Fruit fly (Drosophila melanogaster): ENCODE measurements around the gene CG5645.

CG5645 gene

dm6 chr3L:12124138-12124583 lies 12.3 kb downstream of the CG5645 start (continued):
- TF ChIP-seq CG10565 (GFP tag; optimal IDR thresholded peaks at IDR 0.05) (no peak), CG7372 (GFP tag; IDR thresholded peaks at IDR 0.05) (no peak; the same call in 1 of the 2 replicates), gsb-n (tag; optimal IDR thresholded peaks at IDR 0.05) (no peak), ase (GFP tag; IDR thresholded peaks at IDR 0.05) (no peak), dm (GFP tag; optimal IDR thresholded peaks at IDR 0.05) (peak; percentile 35), Rfx (GFP tag; IDR thresholded peaks at IDR 0.05) (peak; percentile 39; the same call in 1 of the 2 replicates), gt (GFP tag; IDR thresholded peaks at IDR 0.05) (no peak), CoRest (tag; optimal IDR thresholded peaks at IDR 0.05) (peak; percentile 57), sisA (GFP tag; IDR thresholded peaks at IDR 0.05) (no peak), zf30C (GFP tag; optimal IDR thresholded peaks at IDR 0.05) (no peak), CG4424 (GFP tag; optimal IDR thresholded peaks at IDR 0.05) (no peak), twi (tag; optimal IDR thresholded peaks at IDR 0.05) (peak; percentile 71), CG2889 (GFP tag; IDR thresholded peaks at IDR 0.05) (no peak), gce (GFP tag; IDR thresholded peaks at IDR 0.05) (no peak), CG11695 (GFP tag; IDR thresholded peaks at IDR 0.05) (no peak), CG9797 (GFP tag; optimal IDR thresholded peaks at IDR 0.05) (no peak), CG12071 (GFP tag; optimal IDR thresholded peaks at IDR 0.05) (peak; percentile 88), Ets97D (GFP tag; optimal IDR thresholded peaks at IDR 0.05) (no peak), CHES-1-like (GFP tag; optimal IDR thresholded peaks at IDR 0.05) (no peak), sc (optimal IDR thresholded peaks at IDR 0.05) (no peak), sc (GFP tag; optimal IDR thresholded peaks at IDR 0.05) (no peak), Hr51 (GFP tag; optimal IDR thresholded peaks at IDR 0.05) (no peak), Sry-β (GFP tag; optimal IDR thresholded peaks at IDR 0.05) (no peak), az2 (GFP tag; optimal IDR thresholded peaks at IDR 0.05) (no peak), ems (GFP tag; optimal IDR thresholded peaks at IDR 0.05) (no peak), dmrt11E (tag; optimal IDR thresholded peaks at IDR 0.05) (no peak), CG31388 (GFP tag; optimal IDR thresholded peaks at IDR 0.05) (no peak), Nf-YB (GFP tag; optimal IDR thresholded peaks at IDR 0.05) (peak; percentile 67), Med (GFP tag) (peak; percentile 84), D19B (GFP tag; optimal IDR thresholded peaks at IDR 0.05) (no peak), Hr3 (GFP tag; optimal IDR thresholded peaks at IDR 0.05) (no peak), h (optimal IDR thresholded peaks at IDR 0.05) (no peak), Ssrp (tag; optimal IDR thresholded peaks at IDR 0.05) (no peak), CG10209 (GFP tag; optimal IDR thresholded peaks at IDR 0.05) (no peak)

dm6 chr3L:12122891-12123290 lies 13.6 kb downstream of the CG5645 start:
- TF ChIP-seq ftz-f1 (GFP tag; optimal IDR thresholded peaks at IDR 0.05): no peak
- 0 out of 3 replicates have a peak, but pooled peaks have one; percentile 15 for TF ChIP-seq CG16813 (GFP tag; IDR thresholded peaks at IDR 0.05; ENCODE audit: partially characterized antibody)
- no peak for TF ChIP-seq CG34422 (GFP tag; IDR thresholded peaks at IDR 0.05)
- peak; percentile 51 for TF ChIP-seq sens (GFP tag)
- no peak for TF ChIP-seq ato (GFP tag; IDR thresholded peaks at IDR 0.05; ENCODE audit: partially characterized antibody)
- no peak for TF ChIP-seq trem (tag; optimal IDR thresholded peaks at IDR 0.05)
- peak; percentile 10 for TF ChIP-seq Med (GFP tag)
- no peak for TF ChIP-seq CG10543 (GFP tag; optimal IDR thresholded peaks at IDR 0.05)
- TF ChIP-seq Hr39 (optimal IDR thresholded peaks at IDR 0.05): peak; percentile 76
- TF ChIP-seq Nf-YB (GFP tag; optimal IDR thresholded peaks at IDR 0.05): no peak
